Fruit fly (Drosophila melanogaster) whole organism, embryonic: Measurements from ENCODE around the gene Pp1-87B.

Experiments
- B-H1 ChIP-seq: fragments of 200-800 bp; sonication (Bioruptor generic); IDR thresholded peaks from 3 replicates; pipeline ENCODE4 v1.3.6; 2022; ENCODE audit warnings: missing biosample characterization, missing genetic modification characterization
- B-H2 ChIP-seq: fragments of 200-800 bp; sonication (Bioruptor generic); optimal IDR thresholded peaks from 2 replicates; lab custom pipeline; 2018; ENCODE audit warnings: missing biosample characterization, mild to moderate bottlenecking, missing genetic modification characterization
- Bdp1 ChIP-seq: fragments of 200-800 bp; sonication (Bioruptor generic); optimal IDR thresholded peaks from 3 replicates; lab custom pipeline; 2016; ENCODE audit warnings: missing biosample characterization, missing genetic modification characterization
- CG10147 ChIP-seq: fragments of 200-800 bp; sonication (Bioruptor generic); optimal IDR thresholded peaks from 2 replicates; lab custom pipeline; 2019; ENCODE audit warnings: missing biosample characterization, mild to moderate bottlenecking, missing genetic modification characterization, moderate library complexity
- CG10959 ChIP-seq: fragments of 200-800 bp; sonication (Bioruptor generic); IDR thresholded peaks from 2 replicates; pipeline ENCODE4 v1.3.6; 2022; ENCODE audit warnings: missing biosample characterization, missing genetic modification characterization
- CG15514 ChIP-seq: fragments of 200-800 bp; sonication (Bioruptor generic); optimal IDR thresholded peaks from 3 replicates; lab custom pipeline; 2017; ENCODE audit warnings: missing biosample characterization, missing genetic modification characterization, mild to moderate bottlenecking, moderate library complexity, missing genetic modification reagents
- CG16813 ChIP-seq: fragments of 200-800 bp; sonication (Bioruptor generic); IDR thresholded peaks from 3 replicates; pipeline ENCODE4 v1.3.6; 2022; ENCODE audit warnings: missing biosample characterization, missing genetic modification characterization; ENCODE audit not compliant: partially characterized antibody
- CG17829 ChIP-seq: fragments of 200-800 bp; optimal IDR thresholded peaks from 2 replicates; lab custom pipeline; 2019; ENCODE audit warnings: missing biosample characterization, mild to moderate bottlenecking, missing genetic modification characterization, moderate library complexity
- CG2199 ChIP-seq: fragments of 200-800 bp; sonication (Bioruptor generic); IDR thresholded peaks from 3 replicates; pipeline ENCODE4 v1.3.6; 2022; ENCODE audit warnings: missing biosample characterization, missing genetic modification characterization
- CG34376 ChIP-seq: fragments of 200-800 bp; sonication (Bioruptor generic); optimal IDR thresholded peaks from 2 replicates; lab custom pipeline; 2018; ENCODE audit warnings: missing biosample characterization, mild to moderate bottlenecking, missing genetic modification characterization
- CG3838 ChIP-seq: fragments of 200-800 bp; sonication (Bioruptor generic); optimal IDR thresholded peaks from 3 replicates; lab custom pipeline; 2016; ENCODE audit warnings: missing biosample characterization, missing genetic modification characterization
- CG3995 ChIP-seq: fragments of 200-800 bp; sonication (Bioruptor generic); optimal IDR thresholded peaks from 3 replicates; lab custom pipeline; 2016; ENCODE audit warnings: missing biosample characterization, missing genetic modification characterization
- CG4617 ChIP-seq: fragments of 200-800 bp; sonication (Bioruptor generic); optimal IDR thresholded peaks from 3 replicates; lab custom pipeline; 2016; ENCODE audit warnings: missing biosample characterization, missing genetic modification characterization, borderline replicate concordance
- CG6272 ChIP-seq: fragments of 200-800 bp; sonication (Bioruptor generic); IDR thresholded peaks from 2 replicates; pipeline ENCODE4 v1.3.6; 2022; ENCODE audit warnings: missing biosample characterization, missing genetic modification characterization
- CG6765 ChIP-seq: fragments of 200-800 bp; sonication (Bioruptor generic); optimal IDR thresholded peaks from 3 replicates; lab custom pipeline; 2017; ENCODE audit warnings: missing biosample characterization, mild to moderate bottlenecking, missing genetic modification characterization
- CG7786 ChIP-seq: fragments of 200-800 bp; sonication (Bioruptor generic); optimal IDR thresholded peaks from 2 replicates; lab custom pipeline; 2016; ENCODE audit warnings: missing biosample characterization, missing genetic modification characterization
- CG8765 ChIP-seq: fragments of 200-800 bp; sonication (Bioruptor generic); IDR thresholded peaks from 2 replicates; pipeline ENCODE4 v1.3.6; 2022; ENCODE audit warnings: missing biosample characterization, missing genetic modification characterization
- CrebB ChIP-seq: fragments of 200-800 bp; sonication (Bioruptor generic); optimal IDR thresholded peaks from 3 replicates; lab custom pipeline; 2018; ENCODE audit warnings: missing biosample characterization, mild to moderate bottlenecking, missing genetic modification characterization
- Dip2 ChIP-seq: fragments of 200-800 bp; sonication (Bioruptor generic); IDR thresholded peaks from 2 replicates; pipeline ENCODE4 v1.3.6; 2022; ENCODE audit warnings: missing biosample characterization, missing genetic modification characterization
- Doc2 ChIP-seq: fragments of 200-800 bp; sonication (Bioruptor generic); IDR thresholded peaks from 2 replicates; pipeline ENCODE4 v1.3.6; 2022; ENCODE audit warnings: missing biosample characterization, missing genetic modification characterization
- Ets65A ChIP-seq: fragments of 200-800 bp; sonication (Bioruptor generic); peaks from one replicate; lab custom pipeline; 2016; ENCODE audit warnings: missing biosample characterization, missing genetic modification characterization
- GATAe ChIP-seq: fragments of 200-800 bp; sonication (Bioruptor generic); conservative IDR thresholded peaks from 2 replicates; pipeline ENCODE4 v1.3.6; 2022; ENCODE audit warnings: missing biosample characterization, missing genetic modification characterization
- Gug ChIP-seq: fragments of 200-800 bp; sonication (Bioruptor generic); IDR thresholded peaks from 4 replicates; pipeline ENCODE4 v1.3.6; 2022; ENCODE audit warnings: missing biosample characterization, missing genetic modification characterization
- HHEX ChIP-seq: fragments of 200-800 bp; sonication (Bioruptor generic); optimal IDR thresholded peaks from 3 replicates; lab custom pipeline; 2017; ENCODE audit warnings: missing biosample characterization, mild to moderate bottlenecking, missing genetic modification characterization, missing genetic modification reagents
- Mad ChIP-seq: fragments of 200-800 bp; sonication (Bioruptor generic); optimal IDR thresholded peaks from 2 replicates; lab custom pipeline; 2016; ENCODE audit warnings: missing biosample characterization, missing genetic modification characterization
- Mes4 ChIP-seq: fragments of 200-800 bp; sonication (Bioruptor generic); optimal IDR thresholded peaks from 2 replicates; lab custom pipeline; 2016; ENCODE audit warnings: missing biosample characterization, missing genetic modification characterization
- Mrtf ChIP-seq: fragments of 200-800 bp; sonication (Bioruptor generic); IDR thresholded peaks from 3 replicates; pipeline ENCODE4 v1.3.6; 2022; ENCODE audit warnings: missing biosample characterization, missing genetic modification characterization
- Nf-YA ChIP-seq: fragments of 200-800 bp; sonication (Bioruptor generic); IDR thresholded peaks from 2 replicates; pipeline ENCODE4 v1.3.6; 2022; ENCODE audit warnings: missing biosample characterization, missing genetic modification characterization
- Pdp1 ChIP-seq, 2 experiments: fragments of 200-800 bp; sonication (Bioruptor generic); optimal IDR thresholded peaks; 3 replicates each; lab custom pipeline; 2016; ENCODE audit warnings: missing biosample characterization in 2 of 2, missing genetic modification characterization in 2 of 2, mild to moderate bottlenecking in 1 of 2, moderate library complexity in 1 of 2
- Poxn ChIP-seq: fragments of 200-800 bp; sonication (Bioruptor generic); IDR thresholded peaks from 2 replicates; pipeline ENCODE4 v1.3.6; 2022; ENCODE audit warnings: missing biosample characterization, missing genetic modification characterization
- Spps ChIP-seq: fragments of 200-800 bp; sonication (Bioruptor generic); optimal IDR thresholded peaks from 2 replicates; lab custom pipeline; 2018; ENCODE audit warnings: missing biosample characterization, mild to moderate bottlenecking, missing genetic modification characterization
- Ssrp ChIP-seq: fragments of 200-800 bp; sonication (Bioruptor generic); optimal IDR thresholded peaks from 2 replicates; lab custom pipeline; 2018; ENCODE audit warnings: missing biosample characterization, mild to moderate bottlenecking, missing genetic modification characterization, moderate library complexity
- Xrp1 ChIP-seq: fragments of 200-800 bp; sonication (Bioruptor generic); IDR thresholded peaks from 2 replicates; pipeline ENCODE4 v1.3.6; 2022; ENCODE audit warnings: missing biosample characterization, missing genetic modification characterization
- ac ChIP-seq: fragments of 200-800 bp; sonication (Bioruptor generic); optimal IDR thresholded peaks from 3 replicates; lab custom pipeline; 2017; ENCODE audit warnings: missing biosample characterization, mild to moderate bottlenecking, missing genetic modification characterization
- bcd ChIP-seq: fragments of 200-800 bp; sonication (Bioruptor generic); optimal IDR thresholded peaks from 2 replicates; lab custom pipeline; 2017; ENCODE audit warnings: missing biosample characterization, mild to moderate bottlenecking, missing genetic modification characterization
- cg ChIP-seq: fragments of 200-800 bp; sonication (Bioruptor generic); optimal IDR thresholded peaks from 3 replicates; lab custom pipeline; 2019; ENCODE audit warnings: missing biosample characterization, mild to moderate bottlenecking, missing genetic modification characterization, moderate library complexity
- chinmo ChIP-seq: fragments of 200-800 bp; sonication (Bioruptor generic); IDR thresholded peaks from 4 replicates; pipeline ENCODE4 v1.3.6; 2022; ENCODE audit warnings: missing biosample characterization, missing genetic modification characterization; ENCODE audit not compliant: partially characterized antibody
- dati ChIP-seq: fragments of 200-800 bp; sonication (Bioruptor generic); IDR thresholded peaks from 2 replicates; pipeline ENCODE4 v1.3.6; 2022; ENCODE audit warnings: missing biosample characterization, missing genetic modification characterization
- fd102C ChIP-seq: fragments of 200-800 bp; sonication (Bioruptor generic); optimal IDR thresholded peaks from 2 replicates; lab custom pipeline; 2018; ENCODE audit warnings: missing biosample characterization, mild to moderate bottlenecking, missing genetic modification characterization, moderate library complexity
- fd3F ChIP-seq: fragments of 200-800 bp; sonication (Bioruptor generic); optimal IDR thresholded peaks from 2 replicates; lab custom pipeline; 2018; ENCODE audit warnings: missing biosample characterization, mild to moderate bottlenecking, missing genetic modification characterization, moderate library complexity
- gce ChIP-seq: fragments of 200-800 bp; sonication (Bioruptor generic); IDR thresholded peaks from 3 replicates; pipeline ENCODE4 v1.3.6; 2022; ENCODE audit warnings: missing biosample characterization, missing genetic modification characterization
- gro ChIP-seq: fragments of 200-800 bp; sonication (Bioruptor generic); optimal IDR thresholded peaks from 2 replicates; lab custom pipeline; 2016; ENCODE audit warnings: missing biosample characterization, missing genetic modification characterization
- hb ChIP-seq: fragments of 200-800 bp; sonication (Bioruptor generic); IDR thresholded peaks from 3 replicates; pipeline ENCODE4 v1.3.6; 2022; ENCODE audit warnings: missing biosample characterization, missing genetic modification characterization; ENCODE audit not compliant: partially characterized antibody
- hbn ChIP-seq: fragments of 200-800 bp; sonication (Bioruptor generic); IDR thresholded peaks from 2 replicates; pipeline ENCODE4 v1.3.6; 2022; ENCODE audit warnings: missing biosample characterization, missing genetic modification characterization; ENCODE audit not compliant: partially characterized antibody
- knrl ChIP-seq: fragments of 200-800 bp; sonication (Bioruptor generic); IDR thresholded peaks from 3 replicates; pipeline ENCODE4 v1.3.6; 2022; ENCODE audit warnings: missing biosample characterization, missing genetic modification characterization; ENCODE audit not compliant: partially characterized antibody
- pita ChIP-seq: fragments of 200-800 bp; sonication (Bioruptor generic); optimal IDR thresholded peaks from 2 replicates; lab custom pipeline; 2017; ENCODE audit warnings: missing biosample characterization, mild to moderate bottlenecking, missing genetic modification characterization
- rib ChIP-seq: fragments of 200-800 bp; sonication (Bioruptor generic); IDR thresholded peaks from 2 replicates; pipeline ENCODE4 v1.3.6; 2022; ENCODE audit warnings: missing biosample characterization, missing genetic modification characterization
- sd ChIP-seq: fragments of 200-800 bp; sonication (Bioruptor generic); optimal IDR thresholded peaks from 3 replicates; lab custom pipeline; 2018; ENCODE audit warnings: missing biosample characterization, mild to moderate bottlenecking, missing genetic modification characterization, moderate library complexity
- sisA ChIP-seq: fragments of 200-800 bp; sonication (Bioruptor generic); IDR thresholded peaks from 2 replicates; pipeline ENCODE4 v1.3.6; 2022; ENCODE audit warnings: missing biosample characterization, missing genetic modification characterization
- slou ChIP-seq: fragments of 200-800 bp; sonication (Bioruptor generic); optimal IDR thresholded peaks from 3 replicates; lab custom pipeline; 2016; ENCODE audit warnings: missing biosample characterization, missing genetic modification characterization
- tap ChIP-seq: fragments of 200-800 bp; optimal IDR thresholded peaks from 3 replicates; lab custom pipeline; 2019; ENCODE audit warnings: missing biosample characterization, mild to moderate bottlenecking, missing genetic modification characterization, moderate library complexity

Gene Pp1-87B

dm6 chr3R:12459879-12460522 lies 34.3 kb upstream of the Pp1-87B start, which contains the start of the genes CG5961 and Polr3C (continued):
- TF ChIP-seq chinmo (GFP tag; lab: Robert Waterston, UW) (0 out of 4 replicates have a peak, but pooled peaks have one; percentile 55), CG6765 (GFP tag; lab: Kevin White, UChicago) (no peak), GATAe (GFP tag; lab: Robert Waterston, UW) (no peak), CrebB (tag; lab: Kevin White, UChicago) (no peak), sisA (GFP tag; lab: Robert Waterston, UW) (no peak), pita (GFP tag; lab: Kevin White, UChicago) (no peak), Poxn (GFP tag; lab: Robert Waterston, UW) (no peak), dati (GFP tag; lab: Robert Waterston, UW) (no peak), ac (GFP tag; lab: Kevin White, UChicago) (no peak), CG8765 (GFP tag; lab: Robert Waterston, UW) (no peak), CG15514 (GFP tag; lab: Kevin White, UChicago) (peak; percentile 70), Doc2 (GFP tag; lab: Robert Waterston, UW) (no peak), HHEX (GFP tag; lab: Kevin White, UChicago) (no peak), cg (GFP tag; lab: Kevin White, UChicago) (peak; percentile 29), Mad (GFP tag; lab: Kevin White, UChicago) (no peak), CG16813 (no peak), Spps (tag; lab: Kevin White, UChicago) (no peak), CG3995 (GFP tag; lab: Kevin White, UChicago) (no peak), Bdp1 (GFP tag; lab: Kevin White, UChicago) (no peak), CG10959 (GFP tag; lab: Robert Waterston, UW) (no peak), Nf-YA (no peak), fd102C (GFP tag; lab: Kevin White, UChicago) (no peak), fd3F (GFP tag; lab: Kevin White, UChicago) (no peak), slou (no peak), knrl (no peak), CG6272 (no peak), B-H2 (no peak), gro (no peak), Mrtf (GFP tag; lab: Robert Waterston, UW) (no peak), sd (tag; lab: Kevin White, UChicago) (no peak), B-H1 (no peak), Ets65A (no peak), CG34376 (GFP tag; lab: Kevin White, UChicago) (peak; percentile 24), rib (no peak), CG7786 (GFP tag; lab: Kevin White, UChicago) (no peak), Mes4 (GFP tag; lab: Kevin White, UChicago) (no peak), CG17829 (tag; lab: Kevin White, UChicago) (peak; percentile 10), CG2199 (no peak), tap (tag; lab: Kevin White, UChicago) (no peak), Ssrp (tag; lab: Kevin White, UChicago) (no peak), CG10147 (GFP tag; lab: Kevin White, UChicago) (no peak), CG4617 (GFP tag; lab: Kevin White, UChicago) (peak; percentile 10), Xrp1 (GFP tag; lab: Robert Waterston, UW) (no peak), hb (no peak), gce (GFP tag; lab: Robert Waterston, UW) (no peak), bcd (GFP tag; lab: Kevin White, UChicago) (no peak), hbn (GFP tag; lab: Robert Waterston, UW) (no peak), Dip2 (no peak), CG3838 (GFP tag; lab: Kevin White, UChicago) (no peak), Gug (GFP tag; lab: Robert Waterston, UW) (no peak), Pdp1 (GFP tag; optimal IDR thresholded peaks at IDR 0.05; lab: Kevin White, UChicago) (no peak)
